Worm (Caenorhabditis elegans): ENCODE measurements around the gene F17C11.4.

F17C11.4 gene

ce11 chrV:10923229-10923628, 28.4 kb upstream of the F17C11.4 start, which contains the start of gene F58B4.7:
Gene F58B4.7 (minus strand): TSS chrV:10923329.
- TF ChIP-seq hlh-6 (tag; optimal IDR thresholded peaks at IDR 0.05) (no peak), hlh-30 (tag; optimal IDR thresholded peaks at IDR 0.05; ENCODE audit: insufficient read depth) (no peak), odd-2 (tag; optimal IDR thresholded peaks at IDR 0.05) (no peak), dve-1 (tag; optimal IDR thresholded peaks at IDR 0.05) (no peak), sox-2 (GFP tag; IDR thresholded peaks at IDR 0.05) (no peak), ztf-16 (tag; optimal IDR thresholded peaks at IDR 0.05) (no peak)

DNA sequence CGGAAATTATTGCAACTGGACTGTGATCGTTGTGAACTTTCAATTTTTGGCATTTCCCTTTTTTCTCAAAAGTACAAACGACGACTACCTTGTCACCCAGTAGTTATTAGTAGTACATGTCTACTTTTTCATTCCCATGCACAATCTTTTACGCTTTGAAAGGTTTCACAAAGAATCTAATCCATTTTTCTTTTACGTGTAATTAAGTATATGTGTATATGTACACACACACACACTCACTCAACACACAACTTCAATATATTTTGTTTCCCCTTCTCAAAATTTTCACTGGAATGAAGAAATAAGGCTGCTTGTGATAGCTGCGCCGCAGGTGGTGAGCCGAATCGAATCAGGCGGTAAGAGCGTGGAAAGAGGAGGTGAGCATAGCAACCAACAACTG, 26.9 kb upstream of the F17C11.4 start, which contains the start of gene F58B4.6:
Gene F58B4.6, plus strand, starts transcription at position 301 of the 400 bp plus-strand sequence.
- no peak for TF ChIP-seq ama-1 (optimal IDR thresholded peaks at IDR 0.05)
- TF ChIP-seq hlh-13 (GFP tag; optimal IDR thresholded peaks at IDR 0.05), result no peak

DNA sequence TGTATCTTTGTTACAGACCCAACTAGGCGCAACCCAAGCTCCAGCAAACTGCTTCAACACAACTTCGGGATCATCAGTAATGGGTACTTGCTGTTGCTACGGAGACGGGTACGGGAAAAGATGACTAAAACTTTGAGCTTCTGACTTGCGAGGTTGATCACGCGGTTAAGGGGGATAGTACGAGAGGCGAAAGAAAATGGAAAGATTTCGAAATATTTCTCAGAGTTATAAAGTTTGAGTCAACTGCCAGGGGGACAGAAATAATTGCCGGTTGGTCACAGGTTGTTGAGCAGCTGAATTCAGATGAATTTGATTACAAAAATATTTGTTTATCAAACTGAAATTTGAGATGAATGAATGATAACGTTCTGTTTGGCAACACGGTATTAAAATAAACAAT, 26.0 kb upstream of the F17C11.4 start:
- no peak for TF ChIP-seq dmd-4 (tag; optimal IDR thresholded peaks at IDR 0.05; ENCODE audit: borderline replicate concordance)
- no peak for TF ChIP-seq F13H6.1 (tag; optimal IDR thresholded peaks at IDR 0.05)
- TF ChIP-seq syd-9 (tag; optimal IDR thresholded peaks at IDR 0.05), result no peak
- TF ChIP-seq unc-3 (GFP tag; conservative IDR thresholded peaks at IDR 0.05), result no peak
- TF ChIP-seq unc-3 (tag; optimal IDR thresholded peaks at IDR 0.05), result no peak
- TF ChIP-seq gmeb-2 (tag; optimal IDR thresholded peaks at IDR 0.05), result no peak
- no peak for TF ChIP-seq mec-3 (tag; optimal IDR thresholded peaks at IDR 0.05; ENCODE audit: borderline replicate concordance)
- TF ChIP-seq pat-9 (tag; optimal IDR thresholded peaks at IDR 0.05), result no peak
- no peak for TF ChIP-seq pros-1 (tag; optimal IDR thresholded peaks at IDR 0.05)
- no peak for TF ChIP-seq unc-42 (tag; optimal IDR thresholded peaks at IDR 0.05)
- no peak for TF ChIP-seq ceh-31 (tag; optimal IDR thresholded peaks at IDR 0.05)
- no peak for TF ChIP-seq nhr-11 (tag; optimal IDR thresholded peaks at IDR 0.05)
- TF ChIP-seq C38D4.7 (GFP tag; optimal IDR thresholded peaks at IDR 0.05), result no peak
- no peak for TF ChIP-seq ceh-22 (tag; optimal IDR thresholded peaks at IDR 0.05)
- TF ChIP-seq ref-2 (tag; optimal IDR thresholded peaks at IDR 0.05), result no peak
- TF ChIP-seq pag-3 (tag; optimal IDR thresholded peaks at IDR 0.05; ENCODE audit: borderline replicate concordance), result no peak
- TF ChIP-seq ceh-34 (tag; optimal IDR thresholded peaks at IDR 0.05), result no peak
- no peak for TF ChIP-seq ztf-16 (tag; optimal IDR thresholded peaks at IDR 0.05)
- TF ChIP-seq zip-5 (tag; optimal IDR thresholded peaks at IDR 0.05), result no peak
- no peak for TF ChIP-seq nfya-1 (tag; optimal IDR thresholded peaks at IDR 0.05)

- TF ChIP-seq pha-4 (tag; optimal IDR thresholded peaks at IDR 0.05) (no peak), ceh-30 (tag; optimal IDR thresholded peaks at IDR 0.05) (no peak), ceh-19 (GFP tag; optimal IDR thresholded peaks at IDR 0.05) (no peak), sox-4 (tag; optimal IDR thresholded peaks at IDR 0.05) (no peak), ttx-3 (tag; optimal IDR thresholded peaks at IDR 0.05) (no peak), unc-3 (GFP tag; conservative IDR thresholded peaks at IDR 0.05) (no peak), unc-3 (tag; optimal IDR thresholded peaks at IDR 0.05) (no peak), fax-1 (tag; optimal IDR thresholded peaks at IDR 0.05) (no peak), ceh-22 (tag; optimal IDR thresholded peaks at IDR 0.05) (no peak), hlh-15 (tag; optimal IDR thresholded peaks at IDR 0.05) (no peak)
These were observed 22.1 kb upstream of the F17C11.4 start, which contains the start of gene F58B4.3 for ce11 chrV:10929511-10929910. Gene F58B4.3 (plus strand): TSS chrV:10929811.

ce11 chrV:10931189-10931588, 20.5 kb upstream of the F17C11.4 start, which contains the start of gene scvp-1:
Gene scvp-1 (minus strand): TSS chrV:10931289.
- TF ChIP-seq zip-5 (tag; optimal IDR thresholded peaks at IDR 0.05), result no peak
- no peak for TF ChIP-seq sox-4 (tag; optimal IDR thresholded peaks at IDR 0.05)
- TF ChIP-seq rnt-1 (tag; optimal IDR thresholded peaks at IDR 0.05), result no peak
- no peak for TF ChIP-seq fkh-6 (tag; optimal IDR thresholded peaks at IDR 0.05)
